Worm (Caenorhabditis elegans) whole organism, L1 larva: Measurements from ENCODE around the gene pot-1.

Experiments used
- C04F5.9 ChIP-seq: sonication (generic microtip); optimal IDR thresholded peaks from 2 replicates; lab custom pipeline; 2016; ENCODE audit warnings: missing genetic modification characterization, missing compliant biosample characterization
- C16A3.4 ChIP-seq: fragments of 150-350 bp; optimal IDR thresholded peaks from 2 replicates; lab custom pipeline; 2014; ENCODE audit warnings: missing biosample characterization, missing genetic modification characterization
- C34B4.2 ChIP-seq: sonication (generic microtip); optimal IDR thresholded peaks from 2 replicates; lab custom pipeline; 2017; ENCODE audit warnings: mild to moderate bottlenecking, missing genetic modification characterization, missing compliant biosample characterization
- F16B12.6 ChIP-seq: fragments of 150-350 bp; optimal IDR thresholded peaks from 2 replicates; lab custom pipeline; 2014; ENCODE audit warnings: missing biosample characterization, missing genetic modification characterization
- alr-1 ChIP-seq: fragments of 200-800 bp; sonication (Bioruptor generic); optimal IDR thresholded peaks from 2 replicates; lab custom pipeline; 2018; ENCODE audit warnings: borderline replicate concordance, mild to moderate bottlenecking, missing genetic modification characterization, missing compliant biosample characterization
- aly-2 ChIP-seq: fragments of 150-350 bp; optimal IDR thresholded peaks from 2 replicates; lab custom pipeline; 2014; ENCODE audit warnings: missing biosample characterization, missing genetic modification characterization
- blmp-1 ChIP-seq: fragments of 150-350 bp; optimal IDR thresholded peaks from 2 replicates; lab custom pipeline; 2014; ENCODE audit warnings: missing biosample characterization, missing genetic modification characterization
- ceh-63 ChIP-seq: fragments of 200-800 bp; sonication (Bioruptor generic); optimal IDR thresholded peaks from 2 replicates; lab custom pipeline; 2018; ENCODE audit warnings: mild to moderate bottlenecking, missing genetic modification characterization, missing compliant biosample characterization
- ceh-82 ChIP-seq, 3 experiments: fragments of 150-350 bp in 1 of 3; sonication (generic microtip) in 2 of 3; optimal IDR thresholded peaks; 2 replicates each; lab custom pipeline; 2014 to 2017; ENCODE audit warnings: missing biosample characterization in 3 of 3, missing genetic modification characterization in 3 of 3
- ceh-88 ChIP-seq: fragments of 200-800 bp; sonication (Bioruptor generic); IDR thresholded peaks from 2 replicates; pipeline ENCODE4 v1.3.6; 2022; ENCODE audit warnings: missing genetic modification characterization, missing compliant biosample characterization
- ceh-90 ChIP-seq: sonication (generic microtip); optimal IDR thresholded peaks from 2 replicates; lab custom pipeline; 2016; ENCODE audit warnings: missing genetic modification characterization, missing compliant biosample characterization
- efl-1 ChIP-seq, 4 experiments: fragments of 150-350 bp; optimal IDR thresholded peaks in 3 of 4; peaks in 1 of 4; 1 replicate in 1 of 4; 2 replicates in 3 of 4; lab custom pipeline; 2014; ENCODE audit warnings: missing biosample characterization in 2 of 4, missing genetic modification characterization in 2 of 4, missing genetic modification reagents in 2 of 4
- efl-3 ChIP-seq: fragments of 200-800 bp; sonication (Bioruptor generic); optimal IDR thresholded peaks from 2 replicates; lab custom pipeline; 2018; ENCODE audit warnings: mild to moderate bottlenecking, missing genetic modification characterization, missing compliant biosample characterization
- egl-13 ChIP-seq: sonication (generic microtip); optimal IDR thresholded peaks from 2 replicates; lab custom pipeline; 2016; ENCODE audit warnings: missing genotype, missing genetic modification reagents, missing genetic modification characterization, missing compliant biosample characterization
- elt-2 ChIP-seq: sonication (generic microtip); optimal IDR thresholded peaks from 2 replicates; lab custom pipeline; 2016; ENCODE audit warnings: missing genetic modification characterization, mild to moderate bottlenecking, inconsistent platforms, missing compliant biosample characterization, missing genetic modification reagents
- elt-3 ChIP-seq, 6 experiments: fragments of 150-350 bp in 1 of 6; sonication (generic microtip); optimal IDR thresholded peaks; 2 replicates each; lab custom pipeline; 2017 to 2018; ENCODE audit warnings: missing biosample characterization in 6 of 6, missing genetic modification characterization in 6 of 6, inconsistent platforms in 1 of 6
- ets-5 ChIP-seq: fragments of 200-800 bp; sonication (Bioruptor generic); IDR thresholded peaks from 2 replicates; pipeline ENCODE4 v1.3.6; 2022; ENCODE audit warnings: missing genetic modification characterization, missing compliant biosample characterization
- fkh-8 ChIP-seq: sonication (generic microtip); optimal IDR thresholded peaks from 2 replicates; lab custom pipeline; 2016; ENCODE audit warnings: mild to moderate bottlenecking, missing genetic modification characterization, missing compliant biosample characterization
- grh-1 ChIP-seq: fragments of 200-800 bp; sonication (Bioruptor generic); IDR thresholded peaks from 2 replicates; pipeline ENCODE4 v1.3.6; 2022; ENCODE audit warnings: missing genetic modification reagents, missing genetic modification characterization, missing compliant biosample characterization
- hlh-17 ChIP-seq: fragments of 200-800 bp; sonication (Bioruptor generic); optimal IDR thresholded peaks from 2 replicates; lab custom pipeline; 2018; ENCODE audit warnings: missing genetic modification characterization, mild to moderate bottlenecking, missing compliant biosample characterization, moderate library complexity, borderline replicate concordance
- hpl-2 ChIP-seq: fragments of 150-350 bp; optimal IDR thresholded peaks from 2 replicates; lab custom pipeline; 2014; ENCODE audit warnings: missing biosample characterization, missing genetic modification reagents, missing genetic modification characterization
- irx-1 ChIP-seq: sonication (generic microtip); optimal IDR thresholded peaks from 2 replicates; lab custom pipeline; 2016; ENCODE audit warnings: missing genetic modification characterization, missing compliant biosample characterization
- isw-1 ChIP-seq: fragments of 200-800 bp; sonication (Bioruptor generic); IDR thresholded peaks from 2 replicates; pipeline ENCODE4 v1.3.6; 2022; ENCODE audit warnings: missing genetic modification characterization, missing compliant biosample characterization
- jun-1 ChIP-seq: fragments of 150-350 bp; optimal IDR thresholded peaks from 2 replicates; lab custom pipeline; 2014; ENCODE audit warnings: missing biosample characterization, missing genetic modification reagents, missing genetic modification characterization
- lin-13 ChIP-seq: fragments of 150-350 bp; optimal IDR thresholded peaks from 2 replicates; lab custom pipeline; 2014; ENCODE audit warnings: missing biosample characterization, missing genetic modification reagents, missing genetic modification characterization
- lin-15B ChIP-seq: fragments of 150-350 bp; sonication (generic microtip); optimal IDR thresholded peaks from 3 replicates; lab custom pipeline; 2014; ENCODE audit warnings: missing biosample characterization, missing genetic modification characterization
- lin-35 ChIP-seq, 2 experiments: fragments of 150-350 bp; optimal IDR thresholded peaks; 2 replicates each; lab custom pipeline; 2014; ENCODE audit warnings: missing biosample characterization in 2 of 2, missing genetic modification characterization in 2 of 2, missing genetic modification reagents in 2 of 2
- lin-39 ChIP-seq: fragments of 150-350 bp; optimal IDR thresholded peaks from 2 replicates; lab custom pipeline; 2014; ENCODE audit warnings: missing biosample characterization, missing genetic modification reagents, missing genetic modification characterization
- lir-3 ChIP-seq: sonication (generic microtip); optimal IDR thresholded peaks from 2 replicates; lab custom pipeline; 2016; ENCODE audit warnings: mild to moderate bottlenecking, missing genetic modification characterization, moderate library complexity, missing compliant biosample characterization; ENCODE audit not compliant: poor library complexity
- mab-9 ChIP-seq: fragments of 200-800 bp; sonication (Bioruptor generic); IDR thresholded peaks from 2 replicates; pipeline ENCODE4 v1.3.6; 2022; ENCODE audit warnings: missing genetic modification reagents, missing genetic modification characterization, missing compliant biosample characterization
- mef-2 ChIP-seq: fragments of 150-350 bp; optimal IDR thresholded peaks from 2 replicates; lab custom pipeline; 2014; ENCODE audit warnings: missing biosample characterization, missing genetic modification characterization
- mep-1 ChIP-seq: fragments of 150-350 bp; optimal IDR thresholded peaks from 2 replicates; lab custom pipeline; 2014; ENCODE audit warnings: missing biosample characterization, missing genetic modification characterization
- nhr-20 ChIP-seq: sonication (generic microtip); optimal IDR thresholded peaks from 2 replicates; lab custom pipeline; 2016; ENCODE audit warnings: mild to moderate bottlenecking, missing genetic modification characterization, missing compliant biosample characterization
- nhr-28 ChIP-seq: fragments of 150-350 bp; optimal IDR thresholded peaks from 2 replicates; lab custom pipeline; 2014; ENCODE audit warnings: missing biosample characterization, missing genetic modification characterization
- nhr-77 ChIP-seq: fragments of 150-350 bp; optimal IDR thresholded peaks from 2 replicates; lab custom pipeline; 2014; ENCODE audit warnings: missing biosample characterization, missing genetic modification characterization
- nhr-84 ChIP-seq: sonication (generic microtip); optimal IDR thresholded peaks from 2 replicates; lab custom pipeline; 2017; ENCODE audit warnings: missing biosample characterization, missing genetic modification characterization
- nhr-85 ChIP-seq: sonication (generic microtip); peaks from one replicate; lab custom pipeline; 2016; ENCODE audit warnings: missing genetic modification characterization, inconsistent platforms, missing compliant biosample characterization
- pag-3 ChIP-seq: sonication (generic microtip); optimal IDR thresholded peaks from 2 replicates; lab custom pipeline; 2017; ENCODE audit warnings: missing genetic modification characterization, mild to moderate bottlenecking, missing compliant biosample characterization, antibody characterized with exemption, borderline replicate concordance; ENCODE audit not compliant: insufficient read depth
- pqm-1 ChIP-seq: sonication (generic microtip); optimal IDR thresholded peaks from 3 replicates; lab custom pipeline; 2017; ENCODE audit warnings: missing biosample characterization, missing genetic modification characterization
- skn-1 ChIP-seq: fragments of 150-350 bp; optimal IDR thresholded peaks from 2 replicates; lab custom pipeline; 2014; ENCODE audit warnings: missing biosample characterization, missing genetic modification characterization
- snpc-4 ChIP-seq: fragments of 150-350 bp; optimal IDR thresholded peaks from 2 replicates; lab custom pipeline; 2014; ENCODE audit warnings: missing biosample characterization, missing genetic modification characterization
- sox-4 ChIP-seq: sonication (generic microtip); optimal IDR thresholded peaks from 2 replicates; lab custom pipeline; 2016; ENCODE audit warnings: missing genetic modification characterization, missing compliant biosample characterization
- swsn-7 ChIP-seq: sonication (generic microtip); optimal IDR thresholded peaks from 2 replicates; lab custom pipeline; 2016; ENCODE audit warnings: missing genetic modification characterization, missing compliant biosample characterization
- tbx-2 ChIP-seq: sonication (generic microtip); optimal IDR thresholded peaks from 2 replicates; lab custom pipeline; 2016; ENCODE audit warnings: missing genetic modification characterization, missing compliant biosample characterization
- tlp-1 ChIP-seq: fragments of 150-350 bp; optimal IDR thresholded peaks from 2 replicates; lab custom pipeline; 2014; ENCODE audit warnings: missing biosample characterization, missing genetic modification characterization
- unc-62 ChIP-seq: fragments of 150-350 bp; optimal IDR thresholded peaks from 2 replicates; lab custom pipeline; 2014; ENCODE audit warnings: missing biosample characterization, missing genetic modification reagents, missing genetic modification characterization
- vab-15 ChIP-seq: sonication (generic microtip); optimal IDR thresholded peaks from 2 replicates; lab custom pipeline; 2017; ENCODE audit warnings: missing genotype, mild to moderate bottlenecking, missing genetic modification characterization, missing compliant biosample characterization
- zag-1 ChIP-seq: fragments of 150-350 bp; optimal IDR thresholded peaks from 2 replicates; lab custom pipeline; 2014; ENCODE audit warnings: missing biosample characterization, missing genetic modification characterization
- zip-4 ChIP-seq: fragments of 200-800 bp; sonication (Bioruptor generic); optimal IDR thresholded peaks from 2 replicates; lab custom pipeline; 2018; ENCODE audit warnings: mild to moderate bottlenecking, missing genetic modification characterization, moderate library complexity, missing compliant biosample characterization
- ztf-11 ChIP-seq, 2 experiments: sonication (generic microtip); optimal IDR thresholded peaks; 2 replicates each; lab custom pipeline; 2016 to 2017; ENCODE audit warnings: missing genetic modification characterization in 2 of 2, missing biosample characterization in 1 of 2, missing compliant biosample characterization in 1 of 2
- ztf-4 ChIP-seq: fragments of 150-350 bp; optimal IDR thresholded peaks from 2 replicates; lab custom pipeline; 2014; ENCODE audit warnings: missing biosample characterization, missing genetic modification characterization

pot-1 gene

ce11 chrIII:7179538-7180301 lies 46.2 kb upstream of the pot-1 start, which contains the start of the genes rps-14 and rpl-36:
rps-14 (minus strand) TSS chrIII:7179588.
rpl-36 (plus strand) TSS chrIII:7180251.
- TF ChIP-seq isw-1 (peak; percentile 94), ets-5 (no peak), pqm-1 (tag; lab: Kevin White, UChicago) (no peak), zag-1 (peak; percentile 51), snpc-4 (tag; lab: Kevin White, UChicago) (peak; percentile 82), nhr-20 (tag; lab: Kevin White, UChicago) (peak; percentile 94), efl-3 (GFP tag; lab: Kevin White, UChicago) (no peak), lin-13 (GFP tag; lab: Kevin White, UChicago) (peak; percentile 87), blmp-1 (peak; percentile 93), irx-1 (tag; lab: Kevin White, UChicago) (peak; percentile 83), C16A3.4 (tag; lab: Kevin White, UChicago) (peak; percentile 96), grh-1 (GFP tag; lab: Robert Waterston, UW) (peak; percentile 70), sox-4 (tag; lab: Kevin White, UChicago) (peak; percentile 59), ztf-11 (tag; optimal IDR thresholded peaks at IDR 0.05; lab: Kevin White, UChicago) (peak in 1 of 2 experiments; percentile 75), hpl-2 (GFP tag; lab: Kevin White, UChicago) (peak; percentile 78), elt-3 (tag; optimal IDR thresholded peaks at IDR 0.05; lab: Kevin White, UChicago) (peak in 3 of 6 experiments; percentile 76 to 94 (median 88)), nhr-77 (peak; percentile 90), nhr-28 (tag; lab: Kevin White, UChicago) (no peak), alr-1 (tag; lab: Kevin White, UChicago) (no peak), lin-15B (tag; lab: Kevin White, UChicago) (peak; percentile 90), ztf-4 (peak; percentile 67), ceh-82 (tag; optimal IDR thresholded peaks at IDR 0.05; lab: Kevin White, UChicago) (peak; percentile 88 to 90 (median 89)), hlh-17 (GFP tag; lab: Kevin White, UChicago) (no peak), lin-39 (tag; lab: Kevin White, UChicago) (peak; percentile 62), ceh-63 (no peak), ceh-88 (GFP tag; lab: Robert Waterston, UW) (peak; percentile 68), unc-62 (GFP tag; lab: Kevin White, UChicago) (no peak), mab-9 (peak; percentile 59), mep-1 (peak; percentile 96), zip-4 (GFP tag; lab: Kevin White, UChicago) (peak; percentile 66), mef-2 (tag; lab: Kevin White, UChicago) (peak; percentile 27), jun-1 (tag; lab: Kevin White, UChicago) (peak; percentile 86), tlp-1 (tag; lab: Kevin White, UChicago) (no peak), ceh-90 (peak; percentile 34), aly-2 (tag; lab: Kevin White, UChicago) (peak; percentile 47), skn-1 (peak; percentile 94), vab-15 (peak; percentile 5), swsn-7 (tag; lab: Kevin White, UChicago) (peak; percentile 92), C04F5.9 (tag; lab: Kevin White, UChicago) (peak; percentile 78), lir-3 (tag; lab: Kevin White, UChicago) (peak; percentile 77), F16B12.6 (tag; lab: Kevin White, UChicago) (peak; percentile 69), lin-35 (GFP tag; optimal IDR thresholded peaks at IDR 0.05; lab: Kevin White, UChicago) (peak; percentile 88 to 93), pag-3 (no peak), nhr-84 (tag; lab: Kevin White, UChicago) (no peak), efl-1 (optimal IDR thresholded peaks at IDR 0.05; lab: Kevin White, UChicago) (peak; percentile 90 to 92), efl-1 (GFP tag; optimal IDR thresholded peaks at IDR 0.05 in 1 of 2; lab: Kevin White, UChicago) (peak; percentile 82 to 97), C34B4.2 (no peak), elt-2 (tag; lab: Kevin White, UChicago) (peak; percentile 44), nhr-85 (tag; lab: Kevin White, UChicago) (peak; percentile 94), fkh-8 (tag; lab: Kevin White, UChicago) (peak; percentile 88), tbx-2 (tag; lab: Kevin White, UChicago) (peak; percentile 87), egl-13 (tag; lab: Kevin White, UChicago) (peak; percentile 71)
